Worm (Caenorhabditis elegans): ENCODE results near the gene str-63.

DNA sequence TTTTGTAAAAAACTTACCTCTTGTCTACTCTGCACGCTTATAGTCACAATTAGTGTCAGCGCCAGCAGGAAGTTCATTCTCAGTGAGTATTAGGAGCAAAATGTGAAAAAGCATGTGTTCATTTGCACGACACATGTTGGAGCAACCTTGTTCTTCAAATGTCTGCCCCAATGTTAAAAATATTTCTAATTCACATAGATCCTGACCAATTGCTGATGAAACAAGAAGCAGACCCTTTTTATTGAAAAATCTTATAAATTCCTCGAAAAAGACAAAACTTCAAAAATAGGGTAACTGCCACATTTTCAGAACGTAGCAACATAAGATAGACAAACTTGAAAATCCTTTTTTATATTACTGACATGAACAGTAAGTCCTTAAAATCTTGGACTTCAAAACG, 27.2 kb upstream of the str-63 start, which contains the start of gene C17B7.8:
- TF ChIP-seq R02D3.7 (tag; optimal IDR thresholded peaks at IDR 0.05) (no peak), egl-27 (tag; optimal IDR thresholded peaks at IDR 0.05) (no peak), ceh-16 (tag; optimal IDR thresholded peaks at IDR 0.05) (no peak), ama-1 (optimal IDR thresholded peaks at IDR 0.05) (no peak), elt-3 (tag; optimal IDR thresholded peaks at IDR 0.05) (no peak)
